Fruit fly (Drosophila melanogaster) whole organism, wandering third instar larva: ENCODE results near the gene Gel.

Experiments used
- Abd-B ChIP-seq: fragments of >200 bp; optimal IDR thresholded peaks from 2 replicates; lab custom pipeline; 2017; ENCODE audit warnings: missing biosample characterization, missing genetic modification characterization
- CG32264 ChIP-seq: fragments of 200-800 bp; sonication (Bioruptor generic); optimal IDR thresholded peaks from 2 replicates; lab custom pipeline; 2016; ENCODE audit warnings: missing biosample characterization, missing genetic modification characterization
- CG9705 ChIP-seq: fragments of 200-800 bp; sonication (Bioruptor generic); optimal IDR thresholded peaks from 2 replicates; lab custom pipeline; 2018; ENCODE audit warnings: missing biosample characterization, mild to moderate bottlenecking, missing genetic modification characterization
- CrebA ChIP-seq: fragments of 200-800 bp; sonication (Bioruptor generic); optimal IDR thresholded peaks from 2 replicates; lab custom pipeline; 2016; ENCODE audit warnings: missing biosample characterization, mild to moderate bottlenecking, missing genetic modification characterization, borderline replicate concordance
- Dfd ChIP-seq: fragments of >200 bp; optimal IDR thresholded peaks from 2 replicates; lab custom pipeline; 2017; ENCODE audit warnings: missing biosample characterization, missing genetic modification characterization
- Dif ChIP-seq: fragments of 200-275, 200-300 bp; sonication (Bioruptor generic); optimal IDR thresholded peaks from 2 replicates; lab custom pipeline; 2018; ENCODE audit warnings: missing biosample characterization, missing genetic modification characterization; ENCODE audit not compliant: partially characterized antibody
- GATAd ChIP-seq: sonication (Bioruptor generic); optimal IDR thresholded peaks from 2 replicates; lab custom pipeline; 2016; ENCODE audit warnings: missing biosample characterization, missing genetic modification characterization
- HLH106 ChIP-seq: fragments of 200-800 bp; optimal IDR thresholded peaks from 3 replicates; lab custom pipeline; 2019; ENCODE audit warnings: missing biosample characterization, mild to moderate bottlenecking, missing genetic modification characterization, moderate library complexity
- Hnf4 ChIP-seq: fragments of 200-800 bp; sonication (Bioruptor generic); optimal IDR thresholded peaks from 2 replicates; lab custom pipeline; 2016; ENCODE audit warnings: missing biosample characterization, mild to moderate bottlenecking, missing genetic modification characterization
- Hr78 ChIP-seq: fragments of >200 bp; optimal IDR thresholded peaks from 2 replicates; lab custom pipeline; 2017; ENCODE audit warnings: missing biosample characterization, missing genetic modification characterization
- Hr83 ChIP-seq: fragments of 200-300 bp; sonication (Bioruptor generic); optimal IDR thresholded peaks from 2 replicates; lab custom pipeline; 2016; ENCODE audit warnings: missing biosample characterization, mild to moderate bottlenecking, missing genetic modification characterization, moderate library complexity; ENCODE audit not compliant: poor library complexity, severe bottlenecking
- Jra ChIP-seq: sonication (Bioruptor generic); optimal IDR thresholded peaks from 2 replicates; lab custom pipeline; 2016; ENCODE audit warnings: missing biosample characterization, missing genetic modification characterization
- Mio ChIP-seq: sonication (Bioruptor generic); optimal IDR thresholded peaks from 2 replicates; lab custom pipeline; 2016; ENCODE audit warnings: missing biosample characterization, missing genetic modification characterization
- Myc ChIP-seq: fragments of >200 bp; optimal IDR thresholded peaks from 2 replicates; lab custom pipeline; 2017
- N ChIP-seq: fragments of >200 bp; optimal IDR thresholded peaks from 2 replicates; lab custom pipeline; 2018; ENCODE audit warnings: missing biosample characterization, missing external identifiers, missing genetic modification characterization
- OdsH ChIP-seq: fragments of 200-800 bp; sonication (Bioruptor generic); optimal IDR thresholded peaks from 2 replicates; lab custom pipeline; 2016; ENCODE audit warnings: missing biosample characterization, mild to moderate bottlenecking, missing genetic modification characterization
- Rel ChIP-seq, 2 experiments: fragments of 200-800 bp; sonication (Bioruptor generic) in 1 of 2; optimal IDR thresholded peaks; 2 replicates in 1 of 2; 3 replicates in 1 of 2; lab custom pipeline; 2016 to 2019; ENCODE audit warnings: mild to moderate bottlenecking in 2 of 2, missing biosample characterization in 2 of 2, missing genetic modification characterization in 2 of 2, moderate library complexity in 1 of 2
- Sp1 ChIP-seq: fragments of 200-800 bp; sonication (Bioruptor generic); optimal IDR thresholded peaks from 3 replicates; lab custom pipeline; 2019; ENCODE audit warnings: missing biosample characterization, mild to moderate bottlenecking, missing genetic modification characterization, moderate library complexity
- Vsx2 ChIP-seq: fragments of 200-300, 225-300 bp; sonication (Bioruptor generic); optimal IDR thresholded peaks from 2 replicates; lab custom pipeline; 2018; ENCODE audit warnings: missing biosample characterization, missing genetic modification characterization; ENCODE audit not compliant: partially characterized antibody
- br ChIP-seq: fragments of 200-800 bp; sonication (Bioruptor generic); optimal IDR thresholded peaks from 2 replicates; lab custom pipeline; 2016; ENCODE audit warnings: missing biosample characterization, missing genetic modification characterization
- brk ChIP-seq: fragments of 200-800 bp; sonication (Bioruptor generic); optimal IDR thresholded peaks from 2 replicates; lab custom pipeline; 2016; ENCODE audit warnings: missing biosample characterization, mild to moderate bottlenecking, missing genetic modification characterization
- dl ChIP-seq, 2 experiments: fragments of 175-275, 200-275 bp in 1 of 2; fragments of 200-275 bp in 1 of 2; sonication (Bioruptor generic); optimal IDR thresholded peaks; lab custom pipeline; 2018; ENCODE audit warnings: mild to moderate bottlenecking in 2 of 2, missing biosample characterization in 2 of 2, missing genetic modification characterization in 2 of 2, moderate library complexity in 2 of 2; ENCODE audit not compliant: partially characterized antibody in 2 of 2, insufficient read depth in 1 of 2
- dmrt93B ChIP-seq: fragments of 200-800 bp; sonication (Bioruptor generic); optimal IDR thresholded peaks from 2 replicates; lab custom pipeline; 2018; ENCODE audit warnings: missing biosample characterization, mild to moderate bottlenecking, missing genetic modification characterization
- dsf ChIP-seq: sonication (Bioruptor generic); optimal IDR thresholded peaks from 2 replicates; lab custom pipeline; 2016; ENCODE audit warnings: missing biosample characterization, missing genetic modification characterization, borderline replicate concordance
- ey ChIP-seq: fragments of 200-800 bp; sonication (Bioruptor generic); optimal IDR thresholded peaks from 2 replicates; lab custom pipeline; 2016; ENCODE audit warnings: missing biosample characterization, missing genetic modification characterization
- foxo ChIP-seq, 2 experiments: fragments of 200-800 bp; sonication (Bioruptor generic); optimal IDR thresholded peaks; 2 replicates in 1 of 2; 3 replicates in 1 of 2; lab custom pipeline; 2016 to 2017; ENCODE audit warnings: missing biosample characterization in 2 of 2, missing genetic modification characterization in 2 of 2
- fru ChIP-seq: fragments of 200-800 bp; sonication (Bioruptor generic); optimal IDR thresholded peaks from 3 replicates; lab custom pipeline; 2016; ENCODE audit warnings: missing biosample characterization, mild to moderate bottlenecking, missing genetic modification characterization
- h ChIP-seq: fragments of 200-800 bp; sonication (Bioruptor generic); optimal IDR thresholded peaks from 3 replicates; lab custom pipeline; 2016; ENCODE audit warnings: missing biosample characterization, mild to moderate bottlenecking, missing genetic modification characterization
- jim ChIP-seq: fragments of 175-275, 200-325 bp; sonication (Bioruptor generic); optimal IDR thresholded peaks from 2 replicates; lab custom pipeline; 2016; ENCODE audit warnings: missing biosample characterization, mild to moderate bottlenecking, missing genetic modification characterization
- lola ChIP-seq: fragments of >200 bp; optimal IDR thresholded peaks from 2 replicates; lab custom pipeline; 2017; ENCODE audit warnings: missing biosample characterization, missing genetic modification characterization
- pan ChIP-seq: fragments of >200 bp; optimal IDR thresholded peaks from 2 replicates; lab custom pipeline; 2017
- psq ChIP-seq: fragments of 200-800 bp; sonication (Bioruptor generic); optimal IDR thresholded peaks from 3 replicates; lab custom pipeline; 2017; ENCODE audit warnings: missing biosample characterization, mild to moderate bottlenecking, missing genetic modification characterization, moderate library complexity
- rgr ChIP-seq: fragments of 200-800 bp; sonication (Bioruptor generic); optimal IDR thresholded peaks from 3 replicates; lab custom pipeline; 2016; ENCODE audit warnings: missing biosample characterization, mild to moderate bottlenecking, missing genetic modification characterization
- sage ChIP-seq: fragments of 200-800 bp; sonication (Bioruptor generic); optimal IDR thresholded peaks from 2 replicates; lab custom pipeline; 2016; ENCODE audit warnings: missing biosample characterization, mild to moderate bottlenecking, missing genetic modification characterization
- sv ChIP-seq: fragments of 200-800 bp; sonication (Bioruptor generic); optimal IDR thresholded peaks from 3 replicates; lab custom pipeline; 2016; ENCODE audit warnings: missing biosample characterization, missing genetic modification characterization
- tai ChIP-seq: sonication (Bioruptor generic); optimal IDR thresholded peaks from 2 replicates; lab custom pipeline; 2016; ENCODE audit warnings: missing biosample characterization, missing genetic modification characterization
- usp ChIP-seq: fragments of >200 bp; optimal IDR thresholded peaks from 2 replicates; lab custom pipeline; 2017; ENCODE audit warnings: missing biosample characterization, missing genetic modification characterization
- woc ChIP-seq: sonication (Bioruptor generic); optimal IDR thresholded peaks from 2 replicates; lab custom pipeline; 2016; ENCODE audit warnings: missing biosample characterization, mild to moderate bottlenecking, missing genetic modification characterization

The Gel gene

DNA sequence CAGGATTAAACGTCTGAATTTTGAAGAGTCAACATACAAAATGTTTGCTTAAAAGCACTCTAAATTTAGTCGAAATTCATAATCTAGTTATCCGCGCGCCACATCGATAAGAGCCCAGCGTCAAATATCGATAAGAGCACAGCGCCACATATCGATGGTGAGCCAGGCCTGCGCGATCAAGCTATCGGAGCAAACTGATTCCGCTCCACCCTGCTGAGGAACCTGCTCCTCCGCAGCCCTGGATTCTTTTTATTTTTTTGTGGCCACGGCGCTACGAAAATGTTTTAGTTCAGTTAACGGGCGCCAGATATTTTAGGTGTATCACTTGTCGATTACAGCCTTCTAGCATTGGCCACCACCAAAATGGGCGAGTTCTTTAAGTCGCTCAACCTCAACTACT, 14.2 kb upstream of the Gel start:
- TF ChIP-seq Hr83 (GFP tag; lab: Kevin White, UChicago) (peak; percentile 54), Hr78 (GFP tag; lab: Kevin White, UChicago) (no peak), CG9705 (GFP tag; lab: Kevin White, UChicago) (peak; percentile 16), Mio (GFP tag; lab: Kevin White, UChicago) (no peak), Sp1 (peak; percentile 23), HLH106 (tag; lab: Kevin White, UChicago) (peak; percentile 43), foxo (GFP tag; optimal IDR thresholded peaks at IDR 0.05; lab: Kevin White, UChicago) (peak in 1 of 2 experiments; percentile 43), OdsH (no peak), N (GFP tag; lab: Kevin White, UChicago) (no peak), Myc (lab: Kevin White, UChicago) (peak; percentile 37), Rel (GFP tag; optimal IDR thresholded peaks at IDR 0.05; lab: Kevin White, UChicago) (no peak), Rel (tag; optimal IDR thresholded peaks at IDR 0.05; lab: Kevin White, UChicago) (peak; percentile 13), br (GFP tag; lab: Kevin White, UChicago) (peak; percentile 13), Jra (GFP tag; lab: Kevin White, UChicago) (no peak), ey (GFP tag; lab: Kevin White, UChicago) (peak; percentile 9), jim (GFP tag; lab: Kevin White, UChicago) (no peak), dsf (GFP tag; lab: Kevin White, UChicago) (no peak), Dif (no peak), h (GFP tag; lab: Kevin White, UChicago) (peak; percentile 29)

DNA sequence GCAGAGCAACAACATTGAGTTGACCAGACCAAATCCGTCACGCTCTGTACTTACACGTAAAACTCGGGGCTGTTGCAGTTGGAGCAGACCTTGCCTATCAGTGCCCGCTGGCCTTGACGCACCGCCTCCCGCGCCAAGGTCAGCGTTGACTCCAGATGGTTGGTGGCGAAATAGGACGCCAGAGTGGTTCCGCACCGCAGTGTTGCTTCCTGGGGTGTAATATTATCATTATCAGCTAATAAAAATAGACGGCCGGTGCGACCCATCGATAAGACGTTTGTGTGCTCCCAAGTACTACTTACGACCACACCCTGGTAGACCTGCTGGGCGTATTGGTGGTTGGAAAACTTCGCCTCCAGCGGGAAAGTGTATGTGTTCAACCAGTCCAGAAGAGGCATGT, 6.6 kb upstream of the Gel start:
- no peak for TF ChIP-seq Jra (GFP tag; lab: Kevin White, UChicago)
- TF ChIP-seq Myc (lab: Kevin White, UChicago) = no peak
- no peak for TF ChIP-seq Hr78 (GFP tag; lab: Kevin White, UChicago)
- no peak for TF ChIP-seq woc (GFP tag; lab: Kevin White, UChicago)
- TF ChIP-seq dsf (GFP tag; lab: Kevin White, UChicago) = no peak
- no peak for TF ChIP-seq CG32264 (GFP tag; lab: Kevin White, UChicago)
- no peak for TF ChIP-seq N (GFP tag; lab: Kevin White, UChicago)
- TF ChIP-seq tai = no peak
- no peak for TF ChIP-seq rgr
- no peak for TF ChIP-seq ey (GFP tag; lab: Kevin White, UChicago)
- no peak for TF ChIP-seq br (GFP tag; lab: Kevin White, UChicago)
- TF ChIP-seq Vsx2 = no peak
- no peak for TF ChIP-seq Hnf4 (GFP tag; lab: Kevin White, UChicago)

DNA sequence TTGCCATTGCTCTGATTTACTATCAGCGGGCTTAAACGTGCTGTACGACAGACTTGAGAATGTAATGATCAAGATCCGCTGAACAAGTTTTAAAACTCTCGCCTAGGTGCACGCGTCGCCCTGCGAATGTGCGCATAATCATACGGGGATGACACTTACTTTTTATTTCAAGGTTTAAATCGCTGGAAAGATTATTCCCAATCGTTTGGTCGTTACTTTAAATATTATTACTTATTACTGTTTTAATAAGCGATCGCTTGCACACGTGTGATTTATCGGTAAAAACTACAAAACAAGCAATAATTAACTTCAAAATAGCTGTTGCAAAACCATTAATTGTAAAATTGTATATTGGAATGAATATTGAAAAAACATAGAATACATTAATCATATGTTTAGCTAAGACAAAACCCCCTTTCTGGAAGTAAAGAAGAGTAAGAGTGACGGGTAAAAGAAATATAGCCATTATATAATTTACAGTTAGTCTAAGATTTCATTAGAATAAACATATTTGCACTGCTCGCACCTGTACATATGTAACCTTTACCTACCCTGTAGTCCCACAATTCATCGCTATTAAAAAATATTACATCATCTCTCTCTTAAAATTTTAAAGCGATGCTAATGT, 5.8 kb upstream of the Gel start, which contains the start of gene DhpD:
TSS of gene DhpD (minus strand) at position 102 of the 628 bp plus-strand sequence.
- peak; percentile 63 for TF ChIP-seq CG32264 (GFP tag; lab: Kevin White, UChicago)
- peak; percentile 88 for TF ChIP-seq br (GFP tag; lab: Kevin White, UChicago)
- peak; percentile 25 to 91 for TF ChIP-seq foxo (GFP tag; optimal IDR thresholded peaks at IDR 0.05; lab: Kevin White, UChicago)
- TF ChIP-seq rgr = peak; percentile 91
- no peak for TF ChIP-seq Rel (GFP tag; optimal IDR thresholded peaks at IDR 0.05; lab: Kevin White, UChicago)
- peak; percentile 81 for TF ChIP-seq Rel (tag; optimal IDR thresholded peaks at IDR 0.05; lab: Kevin White, UChicago)
- no peak for TF ChIP-seq brk (GFP tag; lab: Kevin White, UChicago)
- peak; percentile 90 for TF ChIP-seq Hnf4 (GFP tag; lab: Kevin White, UChicago)
- TF ChIP-seq Dfd (GFP tag; lab: Kevin White, UChicago) = no peak
- TF ChIP-seq dmrt93B (GFP tag; lab: Kevin White, UChicago) = peak; percentile 76
- TF ChIP-seq pan (lab: Kevin White, UChicago) = no peak
- peak; percentile 90 for TF ChIP-seq CG9705 (GFP tag; lab: Kevin White, UChicago)
- peak; percentile 92 for TF ChIP-seq Hr83 (GFP tag; lab: Kevin White, UChicago)
- TF ChIP-seq tai = no peak
- TF ChIP-seq jim (GFP tag; lab: Kevin White, UChicago) = no peak
- no peak for TF ChIP-seq lola (GFP tag; lab: Kevin White, UChicago)
- peak; percentile 41 for TF ChIP-seq Mio (GFP tag; lab: Kevin White, UChicago)
- TF ChIP-seq Vsx2 = peak; percentile 94
- no peak for TF ChIP-seq woc (GFP tag; lab: Kevin White, UChicago)
- TF ChIP-seq HLH106 (tag; lab: Kevin White, UChicago) = peak; percentile 92
- TF ChIP-seq Hr78 (GFP tag; lab: Kevin White, UChicago) = no peak
- peak; percentile 64 for TF ChIP-seq sv (GFP tag; lab: Kevin White, UChicago)
- peak; percentile 84 for TF ChIP-seq fru (GFP tag; lab: Kevin White, UChicago)
- TF ChIP-seq ey (GFP tag; lab: Kevin White, UChicago) = peak; percentile 81
- TF ChIP-seq Abd-B (GFP tag; lab: Kevin White, UChicago) = no peak
- no peak for TF ChIP-seq dsf (GFP tag; lab: Kevin White, UChicago)
- TF ChIP-seq CrebA (GFP tag; lab: Kevin White, UChicago) = no peak
- TF ChIP-seq Sp1 = peak; percentile 89
- peak; percentile 38 for TF ChIP-seq GATAd
- TF ChIP-seq psq (GFP tag; lab: Kevin White, UChicago) = peak; percentile 74
- peak; percentile 90 for TF ChIP-seq h (GFP tag; lab: Kevin White, UChicago)
- no peak for TF ChIP-seq usp (GFP tag; lab: Kevin White, UChicago)
- TF ChIP-seq Dif = peak; percentile 96
- TF ChIP-seq Myc (lab: Kevin White, UChicago) = peak; percentile 42
- TF ChIP-seq N (GFP tag; lab: Kevin White, UChicago) = peak; percentile 33
- TF ChIP-seq sage (GFP tag; lab: Kevin White, UChicago) = peak; percentile 85
- TF ChIP-seq Jra (GFP tag; lab: Kevin White, UChicago) = peak; percentile 70
- peak; percentile 81 for TF ChIP-seq OdsH
- peak; percentile 38 to 77 for TF ChIP-seq dl (GFP tag; optimal IDR thresholded peaks at IDR 0.05; lab: Kevin White, UChicago; ENCODE audit: insufficient read depth in 1 of 2, partially characterized antibody in 2 of 2)
